Fruit fly (Drosophila melanogaster): ENCODE data around the gene Blimp-1.

DNA sequence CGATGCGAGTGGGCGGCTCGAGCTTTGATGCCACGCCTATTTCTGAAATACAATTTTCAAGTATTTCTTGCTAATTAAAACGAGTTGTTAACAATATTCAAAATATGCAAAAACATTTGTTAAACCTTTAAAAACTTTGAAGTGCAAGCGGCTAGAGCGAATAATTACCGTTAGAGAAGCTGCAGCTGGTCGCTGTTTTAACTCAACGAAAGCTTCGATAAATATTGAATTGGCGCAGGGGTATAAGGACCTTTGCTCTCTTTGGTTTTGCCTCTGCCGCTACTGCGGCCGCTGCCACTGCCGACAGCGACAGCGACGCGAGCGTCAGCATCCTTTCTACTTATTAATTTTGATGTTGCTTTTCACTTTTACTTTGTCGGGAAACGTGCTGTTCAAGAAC lies 32.5 kb downstream of the Blimp-1 start:
- TF ChIP-seq CG8478 (optimal IDR thresholded peaks at IDR 0.05) = no peak
- TF ChIP-seq CTCF (optimal IDR thresholded peaks at IDR 0.05) = no peak
